Worm (Caenorhabditis elegans) whole organism, L4/young adult: ENCODE measurements around the gene Y54G2A.48.

Source experiments
- dao-5 ChIP-seq: sonication (generic microtip); optimal IDR thresholded peaks from 2 replicates; lab custom pipeline; 2016; ENCODE audit warnings: missing genotype, missing genetic modification characterization, moderate library complexity, missing compliant biosample characterization
- him-1 ChIP-seq: sonication (generic microtip); optimal IDR thresholded peaks from 2 replicates; lab custom pipeline; 2016; ENCODE audit warnings: missing genotype, missing genetic modification reagents, missing genetic modification characterization, missing compliant biosample characterization

DNA sequence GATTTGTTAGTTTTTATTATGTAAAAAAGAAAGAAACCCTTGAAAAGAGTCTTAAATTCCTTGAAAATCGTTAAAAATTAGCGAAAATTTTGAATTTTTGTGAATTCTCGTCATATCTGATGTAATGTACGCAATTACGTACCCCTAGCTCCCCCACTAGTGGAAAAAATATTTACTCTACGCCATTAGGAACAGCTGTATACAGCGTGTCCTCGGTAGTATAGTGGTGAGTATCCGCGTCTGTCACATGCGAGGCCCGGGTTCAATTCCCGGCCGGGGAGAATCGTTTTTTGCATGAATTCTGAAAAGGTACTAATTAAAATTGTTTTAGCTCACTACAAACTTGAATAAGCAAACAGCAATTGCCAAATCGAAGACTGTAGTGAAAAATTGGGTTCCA, 32.6 kb downstream of the Y54G2A.48 start:
- no peak for TF ChIP-seq dao-5 (tag; lab: Kevin White, UChicago)
- no peak for TF ChIP-seq him-1
